Fruit fly (Drosophila melanogaster) whole organism, embryonic: ENCODE measurements around the gene CG18213.

ENCODE experiments used
- B-H2 ChIP-seq: fragments of 200-800 bp; sonication (Bioruptor generic); optimal IDR thresholded peaks from 2 replicates; lab custom pipeline; 2018; ENCODE audit warnings: missing biosample characterization, mild to moderate bottlenecking, missing genetic modification characterization
- CG10209 ChIP-seq: fragments of 200-800 bp; sonication (Bioruptor generic); optimal IDR thresholded peaks from 3 replicates; lab custom pipeline; 2017; ENCODE audit warnings: missing biosample characterization, mild to moderate bottlenecking, missing genetic modification characterization, missing genetic modification reagents
- CG10321 ChIP-seq: fragments of 200-800 bp; sonication (Bioruptor generic); IDR thresholded peaks from 2 replicates; pipeline ENCODE4 v1.3.6; 2022; ENCODE audit warnings: missing biosample characterization, missing genetic modification characterization
- CG12769 ChIP-seq: fragments of 200-800 bp; sonication (Bioruptor generic); optimal IDR thresholded peaks from 2 replicates; lab custom pipeline; 2019; ENCODE audit warnings: missing biosample characterization, mild to moderate bottlenecking, missing genetic modification characterization, moderate library complexity
- CG12942 ChIP-seq: fragments of 200-800 bp; sonication (Bioruptor generic); optimal IDR thresholded peaks from 3 replicates; lab custom pipeline; 2016; ENCODE audit warnings: missing biosample characterization, missing genetic modification characterization
- CG13123 ChIP-seq: fragments of 200-800 bp; sonication (Bioruptor generic); optimal IDR thresholded peaks from 2 replicates; lab custom pipeline; 2016; ENCODE audit warnings: missing biosample characterization, missing genetic modification characterization
- CG14710 ChIP-seq: fragments of 200-800 bp; sonication (Bioruptor generic); optimal IDR thresholded peaks from 3 replicates; lab custom pipeline; 2019; ENCODE audit warnings: missing biosample characterization, mild to moderate bottlenecking, missing genetic modification characterization, moderate library complexity
- CG15269 ChIP-seq: fragments of 200-800 bp; sonication (Bioruptor generic); optimal IDR thresholded peaks from 2 replicates; lab custom pipeline; 2018; ENCODE audit warnings: missing biosample characterization, mild to moderate bottlenecking, missing genetic modification characterization, moderate library complexity
- CG16779 ChIP-seq: fragments of 200-800 bp; sonication (Bioruptor generic); IDR thresholded peaks from 2 replicates; pipeline ENCODE4 v1.3.6; 2022; ENCODE audit warnings: missing biosample characterization, missing genetic modification characterization
- CG17186 ChIP-seq: fragments of 200-800 bp; sonication (Bioruptor generic); optimal IDR thresholded peaks from 3 replicates; lab custom pipeline; 2017; ENCODE audit warnings: missing biosample characterization, missing genetic modification reagents, missing genetic modification characterization
- CG17359 ChIP-seq: fragments of 200-800 bp; sonication (Bioruptor generic); optimal IDR thresholded peaks from 3 replicates; lab custom pipeline; 2018; ENCODE audit warnings: missing biosample characterization, mild to moderate bottlenecking, missing genetic modification characterization, moderate library complexity
- CG17802 ChIP-seq: fragments of 200-800 bp; sonication (Bioruptor generic); optimal IDR thresholded peaks from 2 replicates; lab custom pipeline; 2018; ENCODE audit warnings: missing biosample characterization, mild to moderate bottlenecking, missing genetic modification characterization, moderate library complexity
- CG2202 ChIP-seq: fragments of 200-800 bp; sonication (Bioruptor generic); optimal IDR thresholded peaks from 2 replicates; lab custom pipeline; 2018; ENCODE audit warnings: missing biosample characterization, mild to moderate bottlenecking, missing genetic modification characterization
- CG2889 ChIP-seq: fragments of 200-800 bp; sonication (Bioruptor generic); IDR thresholded peaks from 3 replicates; pipeline ENCODE4 v1.3.6; 2022; ENCODE audit warnings: missing biosample characterization, missing genetic modification characterization
- CG30403 ChIP-seq: fragments of 200-800 bp; sonication (Bioruptor generic); optimal IDR thresholded peaks from 3 replicates; lab custom pipeline; 2016; ENCODE audit warnings: missing biosample characterization, missing genetic modification characterization
- CG33557 ChIP-seq: fragments of 200-800 bp; sonication (Bioruptor generic); optimal IDR thresholded peaks from 2 replicates; lab custom pipeline; 2019; ENCODE audit warnings: missing biosample characterization, mild to moderate bottlenecking, missing genetic modification characterization, moderate library complexity
- CG3726 ChIP-seq: fragments of 200-800 bp; sonication (Bioruptor generic); IDR thresholded peaks from 3 replicates; pipeline ENCODE4, ENCODE4 v1.3.6; 2022; ENCODE audit warnings: missing biosample characterization, missing genetic modification characterization
- CG7786 ChIP-seq: fragments of 200-800 bp; sonication (Bioruptor generic); optimal IDR thresholded peaks from 2 replicates; lab custom pipeline; 2016; ENCODE audit warnings: missing biosample characterization, missing genetic modification characterization
- CG7987 ChIP-seq: fragments of 200-800 bp; sonication (Bioruptor generic); optimal IDR thresholded peaks from 2 replicates; lab custom pipeline; 2018; ENCODE audit warnings: missing biosample characterization, mild to moderate bottlenecking, missing genetic modification characterization, moderate library complexity
- CG8765 ChIP-seq: fragments of 200-800 bp; sonication (Bioruptor generic); IDR thresholded peaks from 2 replicates; pipeline ENCODE4 v1.3.6; 2022; ENCODE audit warnings: missing biosample characterization, missing genetic modification characterization
- CG9932 ChIP-seq: fragments of 200-800 bp; sonication (Bioruptor generic); IDR thresholded peaks from 2 replicates; pipeline ENCODE4 v1.3.6; 2022; ENCODE audit warnings: missing biosample characterization, missing genetic modification characterization
- Dip2 ChIP-seq: fragments of 200-800 bp; sonication (Bioruptor generic); IDR thresholded peaks from 2 replicates; pipeline ENCODE4 v1.3.6; 2022; ENCODE audit warnings: missing biosample characterization, missing genetic modification characterization
- E2f2 ChIP-seq: fragments of 200-800 bp; sonication (Bioruptor generic); IDR thresholded peaks from 2 replicates; pipeline ENCODE4 v1.3.6; 2022; ENCODE audit warnings: missing biosample characterization, missing genetic modification characterization
- Elba2 ChIP-seq: fragments of 200-800 bp; sonication (Bioruptor generic); optimal IDR thresholded peaks from 3 replicates; lab custom pipeline; 2016; ENCODE audit warnings: missing biosample characterization, missing genetic modification characterization
- HLH4C ChIP-seq: fragments of 200-800 bp; sonication (Bioruptor generic); IDR thresholded peaks from 3 replicates; pipeline ENCODE4 v1.3.6; 2022; ENCODE audit warnings: missing biosample characterization, missing genetic modification characterization; ENCODE audit not compliant: partially characterized antibody
- MBD-R2 ChIP-seq: fragments of 200-800 bp; sonication (Bioruptor generic); IDR thresholded peaks from 2 replicates; pipeline ENCODE4 v1.3.6; 2022; ENCODE audit warnings: missing biosample characterization, missing genetic modification characterization
- Med ChIP-seq: fragments of 200-800 bp; sonication (Bioruptor generic); peaks from one replicate; lab custom pipeline; 2016; ENCODE audit warnings: missing biosample characterization, missing genetic modification characterization, mild to moderate bottlenecking, inconsistent platforms, moderate library complexity
- Meics ChIP-seq: fragments of 200-800 bp; sonication (Bioruptor generic); optimal IDR thresholded peaks from 2 replicates; lab custom pipeline; 2017; ENCODE audit warnings: missing biosample characterization, mild to moderate bottlenecking, missing genetic modification characterization
- Mes4 ChIP-seq: fragments of 200-800 bp; sonication (Bioruptor generic); optimal IDR thresholded peaks from 2 replicates; lab custom pipeline; 2016; ENCODE audit warnings: missing biosample characterization, missing genetic modification characterization
- Sry-β ChIP-seq: fragments of 200-800 bp; sonication (Bioruptor generic); optimal IDR thresholded peaks from 2 replicates; lab custom pipeline; 2018; ENCODE audit warnings: missing biosample characterization, mild to moderate bottlenecking, missing genetic modification characterization, moderate library complexity
- Xbp1 ChIP-seq: fragments of 200-800 bp; sonication (Bioruptor generic); optimal IDR thresholded peaks from 3 replicates; lab custom pipeline; 2016; ENCODE audit warnings: missing biosample characterization, mild to moderate bottlenecking, missing genetic modification characterization
- ap ChIP-seq: fragments of 200-800 bp; sonication (Bioruptor generic); IDR thresholded peaks from 2 replicates; pipeline ENCODE4 v1.3.6; 2022; ENCODE audit warnings: missing biosample characterization, missing genetic modification characterization
- bcd ChIP-seq: fragments of 200-800 bp; sonication (Bioruptor generic); optimal IDR thresholded peaks from 2 replicates; lab custom pipeline; 2017; ENCODE audit warnings: missing biosample characterization, mild to moderate bottlenecking, missing genetic modification characterization
- ci ChIP-seq: fragments of 200-800 bp; sonication (Bioruptor generic); IDR thresholded peaks from 3 replicates; pipeline ENCODE4 v1.3.6; 2022; ENCODE audit warnings: missing biosample characterization, missing genetic modification characterization
- gsb-n ChIP-seq: fragments of 200-800 bp; sonication (Bioruptor generic); optimal IDR thresholded peaks from 3 replicates; lab custom pipeline; 2018; ENCODE audit warnings: missing biosample characterization, mild to moderate bottlenecking, missing genetic modification characterization
- hkb ChIP-seq, 2 experiments: fragments of 200-800 bp in 1 of 2; fragments of >200 bp in 1 of 2; sonication (Bioruptor generic) in 1 of 2; IDR thresholded peaks in 1 of 2; optimal IDR thresholded peaks in 1 of 2; 2 replicates each; pipeline versions ENCODE4 v1.3.6 to Lab custom; 2017 to 2022; ENCODE audit warnings: missing biosample characterization in 1 of 2, missing genetic modification characterization in 1 of 2
- inv ChIP-seq: fragments of 200-800 bp; sonication (Bioruptor generic); IDR thresholded peaks from 2 replicates; pipeline ENCODE4 v1.3.6; 2022; ENCODE audit warnings: missing biosample characterization, missing genetic modification characterization; ENCODE audit not compliant: partially characterized antibody
- jigr1 ChIP-seq: fragments of 200-800 bp; sonication (Bioruptor generic); IDR thresholded peaks from 3 replicates; pipeline ENCODE4 v1.3.6; 2022; ENCODE audit warnings: missing biosample characterization, missing genetic modification characterization
- lbe ChIP-seq: fragments of 200-800 bp; sonication (Bioruptor generic); optimal IDR thresholded peaks from 2 replicates; lab custom pipeline; 2016; ENCODE audit warnings: missing biosample characterization, mild to moderate bottlenecking, missing genetic modification characterization
- mld ChIP-seq: fragments of 200-800 bp; sonication (Bioruptor generic); IDR thresholded peaks from 3 replicates; pipeline ENCODE4 v1.3.6; 2022; ENCODE audit warnings: missing biosample characterization, missing genetic modification characterization; ENCODE audit not compliant: partially characterized antibody
- sr ChIP-seq: fragments of 200-800 bp; sonication (Bioruptor generic); IDR thresholded peaks from 3 replicates; pipeline ENCODE4 v1.3.6; 2022; ENCODE audit warnings: missing biosample characterization, missing genetic modification characterization
- ttk ChIP-seq: fragments of 200-800 bp; sonication (Bioruptor generic); IDR thresholded peaks from 2 replicates; pipeline ENCODE4 v2.1.2; 2022; ENCODE audit warnings: missing biosample characterization, missing genetic modification characterization
- tup ChIP-seq: fragments of 200-800 bp; sonication (Bioruptor generic); optimal IDR thresholded peaks from 2 replicates; lab custom pipeline; 2016; ENCODE audit warnings: missing biosample characterization, mild to moderate bottlenecking, missing genetic modification characterization, moderate library complexity
- twi ChIP-seq: fragments of 200-800 bp; optimal IDR thresholded peaks from 2 replicates; lab custom pipeline; 2019; ENCODE audit warnings: missing biosample characterization, mild to moderate bottlenecking, missing genetic modification characterization, moderate library complexity
- unpg ChIP-seq: fragments of 200-800 bp; sonication (Bioruptor generic); optimal IDR thresholded peaks from 3 replicates; lab custom pipeline; 2018; ENCODE audit warnings: missing biosample characterization, mild to moderate bottlenecking, missing genetic modification characterization, moderate library complexity
- wdn ChIP-seq: fragments of 200-800 bp; sonication (Bioruptor generic); IDR thresholded peaks from 2 replicates; pipeline ENCODE4 v1.3.6; 2022; ENCODE audit warnings: missing biosample characterization, missing genetic modification characterization
- wek ChIP-seq: fragments of 200-800 bp; sonication (Bioruptor generic); optimal IDR thresholded peaks from 3 replicates; lab custom pipeline; 2018; ENCODE audit warnings: missing biosample characterization, mild to moderate bottlenecking, missing genetic modification characterization, moderate library complexity
- wor ChIP-seq: fragments of 200-800 bp; sonication (Bioruptor generic); IDR thresholded peaks from 2 replicates; pipeline ENCODE4 v1.3.6; 2022; ENCODE audit warnings: missing biosample characterization, missing genetic modification characterization

The CG18213 gene

dm6 chr3R:17066077-17066476 is 26.1 kb upstream of the CG18213 start (continued):
- peak; percentile 67 for TF ChIP-seq twi (tag; lab: Kevin White, UChicago)
- no peak for TF ChIP-seq bcd
- no peak for TF ChIP-seq gsb-n (tag; lab: Kevin White, UChicago)
- no peak for TF ChIP-seq Mes4 (GFP tag; lab: Kevin White, UChicago)
- 0 out of 3 replicates have a peak, but pooled peaks have one; percentile 38 for TF ChIP-seq ci (GFP tag; lab: Robert Waterston, UW)
- TF ChIP-seq CG16779, result no peak
- no peak for TF ChIP-seq MBD-R2 (GFP tag; lab: Robert Waterston, UW)
- no peak for TF ChIP-seq CG17359 (tag; lab: Kevin White, UChicago)
- TF ChIP-seq CG15269 (tag; lab: Kevin White, UChicago), result no peak
- no peak for TF ChIP-seq CG14710 (tag; lab: Kevin White, UChicago)
- peak; percentile 63; the same call in 2 of the 3 replicates for TF ChIP-seq sr (GFP tag; lab: Robert Waterston, UW)
- no peak for TF ChIP-seq mld (GFP tag; lab: Robert Waterston, UW)
- no peak for TF ChIP-seq wek (GFP tag; lab: Kevin White, UChicago)
- peak; percentile 60 for TF ChIP-seq CG12769 (tag; lab: Kevin White, UChicago)
- no peak for TF ChIP-seq CG9932 (GFP tag; lab: Robert Waterston, UW)
- TF ChIP-seq lbe (GFP tag; lab: Kevin White, UChicago), result no peak
- no peak for TF ChIP-seq Meics (GFP tag; lab: Kevin White, UChicago)

DNA sequence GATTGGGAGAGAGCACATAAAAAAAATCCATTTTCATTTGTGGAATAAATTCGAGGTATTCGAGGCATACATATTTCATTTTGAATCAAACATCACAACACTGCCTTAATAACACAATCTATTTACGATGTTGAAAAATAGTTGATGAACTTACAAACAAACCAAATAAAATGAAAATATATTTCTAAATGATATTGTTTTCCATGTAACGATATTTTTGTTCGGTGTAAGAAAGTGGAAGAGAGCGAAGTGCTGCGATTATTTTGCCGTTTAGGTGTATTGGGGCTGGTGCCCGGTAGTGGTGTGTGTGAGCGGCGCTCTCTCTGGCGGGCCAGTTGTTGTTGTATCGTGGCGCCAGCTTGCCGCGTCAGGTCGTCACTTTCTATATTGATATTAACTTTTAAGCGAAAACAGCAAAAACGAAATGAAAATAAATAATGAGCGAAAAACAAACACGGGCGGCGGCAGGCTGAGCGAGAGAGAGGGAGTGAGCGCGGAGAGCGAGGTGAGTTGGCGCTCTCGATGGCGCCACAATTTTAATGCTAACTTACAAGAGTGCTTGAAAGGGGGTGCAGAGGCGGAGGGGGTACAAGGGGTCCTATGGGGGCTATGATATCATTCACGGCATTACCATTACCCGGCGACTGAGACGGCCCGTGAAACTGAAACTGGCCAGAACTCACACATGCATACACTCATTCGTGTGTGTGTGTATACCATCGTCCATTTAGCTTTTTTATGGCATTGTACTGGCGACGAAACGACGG is 25.2 kb upstream of the CG18213 start:
- TF ChIP-seq wor (GFP tag; lab: Robert Waterston, UW) (peak; percentile 88), HLH4C (peak; percentile 19; the same call in 1 of the 3 replicates), jigr1 (GFP tag; lab: Robert Waterston, UW) (0 out of 3 replicates have a peak, but pooled peaks have one; percentile 47), CG10209 (GFP tag; lab: Kevin White, UChicago) (peak; percentile 93), wdn (GFP tag; lab: Robert Waterston, UW) (peak; percentile 84), Sry-β (GFP tag; lab: Kevin White, UChicago) (peak; percentile 55), CG7987 (GFP tag; lab: Kevin White, UChicago) (peak; percentile 82), Xbp1 (GFP tag; lab: Kevin White, UChicago) (peak; percentile 93), CG13123 (peak; percentile 80), E2f2 (GFP tag; lab: Robert Waterston, UW) (peak; percentile 73; the same call in 1 of the 2 replicates), inv (GFP tag; lab: Robert Waterston, UW) (no peak), CG8765 (GFP tag; lab: Robert Waterston, UW) (peak; percentile 55; the same call in 1 of the 2 replicates), CG17186 (GFP tag; lab: Kevin White, UChicago) (peak; percentile 25), tup (peak; percentile 43), Med (peak; percentile 98), CG3726 (GFP tag; lab: Robert Waterston, UW) (peak; percentile 82), CG2202 (tag; lab: Kevin White, UChicago) (peak; percentile 74), CG30403 (GFP tag; lab: Kevin White, UChicago) (peak; percentile 96), CG33557 (peak; percentile 75), unpg (GFP tag; lab: Kevin White, UChicago) (peak; percentile 97), CG17802 (peak; percentile 81), CG10321 (GFP tag; lab: Robert Waterston, UW) (peak; percentile 59), CG7786 (GFP tag; lab: Kevin White, UChicago) (peak; percentile 92), CG2889 (GFP tag; lab: Robert Waterston, UW) (peak; percentile 81), hkb (optimal IDR thresholded peaks at IDR 0.05; lab: Kevin White, UChicago) (no peak), hkb (GFP tag; IDR thresholded peaks at IDR 0.05; lab: Robert Waterston, UW) (peak; percentile 91), B-H2 (GFP tag; lab: Kevin White, UChicago) (peak; percentile 69), ttk (GFP tag; lab: Robert Waterston, UW) (peak; percentile 86), ap (GFP tag; lab: Robert Waterston, UW) (peak; percentile 77), CG12942 (GFP tag; lab: Kevin White, UChicago) (peak; percentile 85), Dip2 (GFP tag; lab: Robert Waterston, UW) (no peak), Elba2 (GFP tag; lab: Kevin White, UChicago) (no peak)
